Worm (Caenorhabditis elegans) whole organism, early embryonic: ENCODE data around the gene F56A11.5.

Experiments used
- B0310.2 ChIP-seq: sonication (generic microtip); optimal IDR thresholded peaks from 2 replicates; lab custom pipeline; 2016; ENCODE audit warnings: mild to moderate bottlenecking, missing genetic modification characterization, missing compliant biosample characterization
- F13C5.2 ChIP-seq: sonication (generic microtip); optimal IDR thresholded peaks from 2 replicates; lab custom pipeline; 2017; ENCODE audit warnings: mild to moderate bottlenecking, missing genetic modification characterization, inconsistent platforms, missing compliant biosample characterization
- aly-1 ChIP-seq: sonication (generic microtip); optimal IDR thresholded peaks from 2 replicates; lab custom pipeline; 2016; ENCODE audit warnings: missing genetic modification characterization, missing compliant biosample characterization
- ama-1 ChIP-seq: fragments of 150-350 bp; optimal IDR thresholded peaks from 2 replicates; lab custom pipeline; 2014
- ceh-13 ChIP-seq: fragments of 200-800 bp; sonication (Bioruptor generic); optimal IDR thresholded peaks from 2 replicates; lab custom pipeline; 2018; ENCODE audit warnings: mild to moderate bottlenecking, missing genetic modification characterization, missing compliant biosample characterization
- ceh-36 ChIP-seq: sonication (generic microtip); optimal IDR thresholded peaks from 2 replicates; lab custom pipeline; 2016; ENCODE audit warnings: missing genetic modification characterization, inconsistent platforms, missing compliant biosample characterization
- ets-7 ChIP-seq: sonication (generic microtip); optimal IDR thresholded peaks from 2 replicates; lab custom pipeline; 2016; ENCODE audit warnings: missing genotype, missing genetic modification characterization, missing compliant biosample characterization
- flt-1 ChIP-seq: fragments of 200-800 bp; sonication (Bioruptor generic); IDR thresholded peaks from 2 replicates; pipeline ENCODE4 v1.3.6; 2022; ENCODE audit warnings: missing genetic modification characterization, missing compliant biosample characterization
- hmbx-1 ChIP-seq: sonication (generic microtip); optimal IDR thresholded peaks from 2 replicates; lab custom pipeline; 2016; ENCODE audit warnings: mild to moderate bottlenecking, missing genetic modification characterization, missing compliant biosample characterization
- hmg-4 ChIP-seq: fragments of 200-800 bp; sonication (Bioruptor generic); optimal IDR thresholded peaks from 2 replicates; lab custom pipeline; 2018; ENCODE audit warnings: mild to moderate bottlenecking, missing genetic modification characterization, missing compliant biosample characterization
- hnd-1 ChIP-seq: sonication (generic microtip); optimal IDR thresholded peaks from 2 replicates; lab custom pipeline; 2016; ENCODE audit warnings: missing genetic modification characterization, missing compliant biosample characterization
- pes-1 ChIP-seq: fragments of 200-800 bp; sonication (Bioruptor generic); IDR thresholded peaks from 2 replicates; pipeline ENCODE4 v1.3.6; 2022; ENCODE audit warnings: missing genetic modification reagents, missing genetic modification characterization, missing compliant biosample characterization
- scrt-1 ChIP-seq: fragments of 200-800 bp; sonication (Bioruptor generic); IDR thresholded peaks from 2 replicates; pipeline ENCODE4 v1.3.6; 2022; ENCODE audit warnings: missing genetic modification characterization, missing compliant biosample characterization
- sea-1 ChIP-seq: fragments of 200-800 bp; sonication (Bioruptor generic); conservative IDR thresholded peaks from 2 replicates; pipeline ENCODE4 v1.3.6; 2022; ENCODE audit warnings: missing genetic modification characterization, missing compliant biosample characterization
- tbx-11 ChIP-seq: fragments of 200-800 bp; sonication (Bioruptor generic); IDR thresholded peaks from 2 replicates; pipeline ENCODE4 v1.3.6; 2022; ENCODE audit warnings: missing genetic modification characterization, missing compliant biosample characterization
- tbx-37 ChIP-seq: fragments of 200-800 bp; sonication (Bioruptor generic); conservative IDR thresholded peaks from 2 replicates; pipeline ENCODE4 v1.3.6; 2022; ENCODE audit warnings: missing genetic modification reagents, missing genetic modification characterization, missing compliant biosample characterization
- tra-4 ChIP-seq: sonication (generic microtip); optimal IDR thresholded peaks from 2 replicates; lab custom pipeline; 2017; ENCODE audit warnings: missing genetic modification characterization, missing compliant biosample characterization

The F56A11.5 gene

ce11 chrIV:560314-560713 is 10.3 kb downstream of the F56A11.5 start:
- TF ChIP-seq ets-7 (tag; lab: Kevin White, UChicago) (peak; percentile 23), ceh-36 (tag; lab: Kevin White, UChicago) (peak; percentile 12), tbx-11 (GFP tag; lab: Robert Waterston, UW) (no peak)

ce11 chrIV:558735-559284 is 11.8 kb downstream of the F56A11.5 start, which contains the start of gene efn-4:
Gene efn-4 (plus strand): TSS chrIV:559234.
- TF ChIP-seq sea-1 (GFP tag; lab: Robert Waterston, UW) (no peak), aly-1 (tag; lab: Kevin White, UChicago) (no peak), hmbx-1 (tag; lab: Kevin White, UChicago) (no peak), pes-1 (GFP tag; lab: Robert Waterston, UW) (no peak), tbx-11 (GFP tag; lab: Robert Waterston, UW) (no peak), ceh-13 (GFP tag; lab: Kevin White, UChicago) (no peak), hmg-4 (GFP tag; lab: Kevin White, UChicago) (peak; percentile 19), ama-1 (lab: Kevin White, UChicago) (no peak), ets-7 (tag; lab: Kevin White, UChicago) (no peak), F13C5.2 (tag; lab: Kevin White, UChicago) (peak; percentile 9), tbx-37 (GFP tag; lab: Robert Waterston, UW) (no peak), B0310.2 (tag; lab: Kevin White, UChicago) (no peak), ceh-36 (tag; lab: Kevin White, UChicago) (no peak)

ce11 chrIV:554005-554404 is 16.6 kb downstream of the F56A11.5 start:
- TF ChIP-seq tbx-11 (GFP tag; lab: Robert Waterston, UW) = no peak
- TF ChIP-seq hmg-4 (GFP tag; lab: Kevin White, UChicago) = no peak
- no peak for TF ChIP-seq pes-1 (GFP tag; lab: Robert Waterston, UW)
- TF ChIP-seq ceh-13 (GFP tag; lab: Kevin White, UChicago) = no peak
- TF ChIP-seq ets-7 (tag; lab: Kevin White, UChicago) = no peak
- no peak for TF ChIP-seq tbx-37 (GFP tag; lab: Robert Waterston, UW)
- no peak for TF ChIP-seq sea-1 (GFP tag; lab: Robert Waterston, UW)
- TF ChIP-seq ama-1 (lab: Kevin White, UChicago) = no peak
- no peak for TF ChIP-seq hnd-1

ce11 chrIV:551923-552322 is 18.7 kb downstream of the F56A11.5 start:
- TF ChIP-seq ets-7 (tag; lab: Kevin White, UChicago) = no peak
- TF ChIP-seq B0310.2 (tag; lab: Kevin White, UChicago) = no peak
- no peak for TF ChIP-seq aly-1 (tag; lab: Kevin White, UChicago)

- TF ChIP-seq pes-1 (GFP tag; lab: Robert Waterston, UW) (no peak), ceh-13 (GFP tag; lab: Kevin White, UChicago) (no peak), aly-1 (tag; lab: Kevin White, UChicago) (no peak), ets-7 (tag; lab: Kevin White, UChicago) (no peak), tra-4 (tag; lab: Kevin White, UChicago) (no peak), sea-1 (GFP tag; lab: Robert Waterston, UW) (no peak), ama-1 (lab: Kevin White, UChicago) (no peak), scrt-1 (GFP tag; lab: Robert Waterston, UW) (no peak), tbx-37 (GFP tag; lab: Robert Waterston, UW) (no peak), hmg-4 (GFP tag; lab: Kevin White, UChicago) (no peak), hmbx-1 (tag; lab: Kevin White, UChicago) (no peak), hnd-1 (no peak), B0310.2 (tag; lab: Kevin White, UChicago) (no peak), F13C5.2 (tag; lab: Kevin White, UChicago) (no peak)
These were observed 22.6 kb downstream of the F56A11.5 start, which contains the start of gene F56A11.4 for ce11 chrIV:548000-548399. Gene F56A11.4 (plus strand): TSS chrIV:548300.

- TF ChIP-seq hmbx-1 (tag; lab: Kevin White, UChicago) = no peak
- TF ChIP-seq ceh-36 (tag; lab: Kevin White, UChicago) = peak; percentile 75
These were observed 24.8 kb downstream of the F56A11.5 start for ce11 chrIV:545852-546251.

ce11 chrIV:531835-532234 is 38.8 kb downstream of the F56A11.5 start, which contains the start of gene glt-7:
Gene glt-7 (plus strand): TSS chrIV:532135.
- TF ChIP-seq flt-1 (GFP tag; lab: Robert Waterston, UW) = no peak
- no peak for TF ChIP-seq sea-1 (GFP tag; lab: Robert Waterston, UW)
- TF ChIP-seq scrt-1 (GFP tag; lab: Robert Waterston, UW) = no peak
- TF ChIP-seq hmg-4 (GFP tag; lab: Kevin White, UChicago) = no peak
- TF ChIP-seq aly-1 (tag; lab: Kevin White, UChicago) = no peak
- TF ChIP-seq hnd-1 = no peak
- TF ChIP-seq tbx-11 (GFP tag; lab: Robert Waterston, UW) = no peak
- TF ChIP-seq ceh-13 (GFP tag; lab: Kevin White, UChicago) = no peak
- TF ChIP-seq ceh-36 (tag; lab: Kevin White, UChicago) = no peak
- no peak for TF ChIP-seq tra-4 (tag; lab: Kevin White, UChicago)
- TF ChIP-seq F13C5.2 (tag; lab: Kevin White, UChicago) = no peak
- TF ChIP-seq ama-1 (lab: Kevin White, UChicago) = no peak
- TF ChIP-seq hmbx-1 (tag; lab: Kevin White, UChicago) = no peak
- no peak for TF ChIP-seq tbx-37 (GFP tag; lab: Robert Waterston, UW)
- TF ChIP-seq ets-7 (tag; lab: Kevin White, UChicago) = no peak
- no peak for TF ChIP-seq B0310.2 (tag; lab: Kevin White, UChicago)
- no peak for TF ChIP-seq pes-1 (GFP tag; lab: Robert Waterston, UW)
